Worm (Caenorhabditis elegans): Measurements from ENCODE around the gene T28A8.8.

ce11 chrIII:13527424-13528097 lies 24.9 kb downstream of the T28A8.8 start, which contains the start of gene lron-13:
- TF ChIP-seq Y75B8A.6 (GFP tag; IDR thresholded peaks at IDR 0.05): no peak
- no peak for TF ChIP-seq daf-8 (GFP tag; IDR thresholded peaks at IDR 0.05)
- TF ChIP-seq R02D3.7 (tag; optimal IDR thresholded peaks at IDR 0.05): no peak
- TF ChIP-seq pha-4 (GFP tag; IDR thresholded peaks at IDR 0.05): no peak
- TF ChIP-seq pha-4 (tag; optimal IDR thresholded peaks at IDR 0.05): no peak
- no peak for TF ChIP-seq nhr-102 (tag; optimal IDR thresholded peaks at IDR 0.05)
- no peak for TF ChIP-seq snpc-4 (tag; optimal IDR thresholded peaks at IDR 0.05)
